Worm (Caenorhabditis elegans): ENCODE measurements around the gene srh-113.

DNA sequence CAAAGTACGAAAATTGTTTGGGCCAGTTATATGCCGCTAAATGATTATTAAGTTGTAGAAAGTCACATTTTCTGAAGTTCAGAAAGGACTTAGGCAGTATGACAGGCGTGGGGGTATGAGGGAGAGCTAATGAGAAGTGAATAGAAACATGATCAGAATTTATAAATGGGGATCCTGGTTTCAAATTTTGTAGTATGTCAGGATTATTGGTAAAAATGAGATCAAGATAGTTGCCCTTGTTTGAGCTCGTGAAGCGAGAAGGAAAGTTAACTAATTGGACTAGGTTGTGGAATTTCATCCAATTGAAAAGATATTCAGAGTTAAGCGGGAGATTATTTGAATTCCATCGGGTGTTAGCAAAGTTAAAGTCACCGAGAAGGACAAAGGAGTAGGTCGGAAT lies 19.6 kb downstream of the srh-113 start:
- no peak for TF ChIP-seq ama-1 (optimal IDR thresholded peaks at IDR 0.05)
- TF ChIP-seq flt-1 (GFP tag; IDR thresholded peaks at IDR 0.05) = no peak
- TF ChIP-seq pes-1 (GFP tag; IDR thresholded peaks at IDR 0.05) = no peak

Data from whole organism, early embryonic.